Fruit fly (Drosophila melanogaster) whole organism, wandering third instar larva: ENCODE measurements around the gene Ufd1.

Source experiments
- Abd-B ChIP-seq: fragments of >200 bp; optimal IDR thresholded peaks from 2 replicates; lab custom pipeline; 2017; ENCODE audit warnings: missing biosample characterization, missing genetic modification characterization
- CG32264 ChIP-seq: fragments of 200-800 bp; sonication (Bioruptor generic); optimal IDR thresholded peaks from 2 replicates; lab custom pipeline; 2016; ENCODE audit warnings: missing biosample characterization, missing genetic modification characterization
- CrebA ChIP-seq: fragments of 200-800 bp; sonication (Bioruptor generic); optimal IDR thresholded peaks from 2 replicates; lab custom pipeline; 2016; ENCODE audit warnings: missing biosample characterization, mild to moderate bottlenecking, missing genetic modification characterization, borderline replicate concordance
- Dif ChIP-seq: fragments of 200-275, 200-300 bp; sonication (Bioruptor generic); optimal IDR thresholded peaks from 2 replicates; lab custom pipeline; 2018; ENCODE audit warnings: missing biosample characterization, missing genetic modification characterization; ENCODE audit not compliant: partially characterized antibody
- GATAd ChIP-seq: sonication (Bioruptor generic); optimal IDR thresholded peaks from 2 replicates; lab custom pipeline; 2016; ENCODE audit warnings: missing biosample characterization, missing genetic modification characterization
- HLH106 ChIP-seq: fragments of 200-800 bp; optimal IDR thresholded peaks from 3 replicates; lab custom pipeline; 2019; ENCODE audit warnings: missing biosample characterization, mild to moderate bottlenecking, missing genetic modification characterization, moderate library complexity
- Hr78 ChIP-seq: fragments of >200 bp; optimal IDR thresholded peaks from 2 replicates; lab custom pipeline; 2017; ENCODE audit warnings: missing biosample characterization, missing genetic modification characterization
- Hr83 ChIP-seq: fragments of 200-300 bp; sonication (Bioruptor generic); optimal IDR thresholded peaks from 2 replicates; lab custom pipeline; 2016; ENCODE audit warnings: missing biosample characterization, mild to moderate bottlenecking, missing genetic modification characterization, moderate library complexity; ENCODE audit not compliant: poor library complexity, severe bottlenecking
- Jra ChIP-seq: sonication (Bioruptor generic); optimal IDR thresholded peaks from 2 replicates; lab custom pipeline; 2016; ENCODE audit warnings: missing biosample characterization, missing genetic modification characterization
- Mio ChIP-seq: sonication (Bioruptor generic); optimal IDR thresholded peaks from 2 replicates; lab custom pipeline; 2016; ENCODE audit warnings: missing biosample characterization, missing genetic modification characterization
- Myc ChIP-seq: fragments of >200 bp; optimal IDR thresholded peaks from 2 replicates; lab custom pipeline; 2017
- N ChIP-seq: fragments of >200 bp; optimal IDR thresholded peaks from 2 replicates; lab custom pipeline; 2018; ENCODE audit warnings: missing biosample characterization, missing external identifiers, missing genetic modification characterization
- OdsH ChIP-seq: fragments of 200-800 bp; sonication (Bioruptor generic); optimal IDR thresholded peaks from 2 replicates; lab custom pipeline; 2016; ENCODE audit warnings: missing biosample characterization, mild to moderate bottlenecking, missing genetic modification characterization
- Rel ChIP-seq, 2 experiments: fragments of 200-800 bp; sonication (Bioruptor generic) in 1 of 2; optimal IDR thresholded peaks; 2 replicates in 1 of 2; 3 replicates in 1 of 2; lab custom pipeline; 2016 to 2019; ENCODE audit warnings: mild to moderate bottlenecking in 2 of 2, missing biosample characterization in 2 of 2, missing genetic modification characterization in 2 of 2, moderate library complexity in 1 of 2
- Sp1 ChIP-seq: fragments of 200-800 bp; sonication (Bioruptor generic); optimal IDR thresholded peaks from 3 replicates; lab custom pipeline; 2019; ENCODE audit warnings: missing biosample characterization, mild to moderate bottlenecking, missing genetic modification characterization, moderate library complexity
- Vsx2 ChIP-seq: fragments of 200-300, 225-300 bp; sonication (Bioruptor generic); optimal IDR thresholded peaks from 2 replicates; lab custom pipeline; 2018; ENCODE audit warnings: missing biosample characterization, missing genetic modification characterization; ENCODE audit not compliant: partially characterized antibody
- br ChIP-seq: fragments of 200-800 bp; sonication (Bioruptor generic); optimal IDR thresholded peaks from 2 replicates; lab custom pipeline; 2016; ENCODE audit warnings: missing biosample characterization, missing genetic modification characterization
- brk ChIP-seq: fragments of 200-800 bp; sonication (Bioruptor generic); optimal IDR thresholded peaks from 2 replicates; lab custom pipeline; 2016; ENCODE audit warnings: missing biosample characterization, mild to moderate bottlenecking, missing genetic modification characterization
- dl ChIP-seq, 2 experiments: fragments of 175-275, 200-275 bp in 1 of 2; fragments of 200-275 bp in 1 of 2; sonication (Bioruptor generic); optimal IDR thresholded peaks; lab custom pipeline; 2018; ENCODE audit warnings: mild to moderate bottlenecking in 2 of 2, missing biosample characterization in 2 of 2, missing genetic modification characterization in 2 of 2, moderate library complexity in 2 of 2; ENCODE audit not compliant: partially characterized antibody in 2 of 2, insufficient read depth in 1 of 2
- dmrt93B ChIP-seq: fragments of 200-800 bp; sonication (Bioruptor generic); optimal IDR thresholded peaks from 2 replicates; lab custom pipeline; 2018; ENCODE audit warnings: missing biosample characterization, mild to moderate bottlenecking, missing genetic modification characterization
- dsf ChIP-seq: sonication (Bioruptor generic); optimal IDR thresholded peaks from 2 replicates; lab custom pipeline; 2016; ENCODE audit warnings: missing biosample characterization, missing genetic modification characterization, borderline replicate concordance
- ey ChIP-seq: fragments of 200-800 bp; sonication (Bioruptor generic); optimal IDR thresholded peaks from 2 replicates; lab custom pipeline; 2016; ENCODE audit warnings: missing biosample characterization, missing genetic modification characterization
- foxo ChIP-seq, 2 experiments: fragments of 200-800 bp; sonication (Bioruptor generic); optimal IDR thresholded peaks; 2 replicates in 1 of 2; 3 replicates in 1 of 2; lab custom pipeline; 2016 to 2017; ENCODE audit warnings: missing biosample characterization in 2 of 2, missing genetic modification characterization in 2 of 2
- fru ChIP-seq: fragments of 200-800 bp; sonication (Bioruptor generic); optimal IDR thresholded peaks from 3 replicates; lab custom pipeline; 2016; ENCODE audit warnings: missing biosample characterization, mild to moderate bottlenecking, missing genetic modification characterization
- h ChIP-seq: fragments of 200-800 bp; sonication (Bioruptor generic); optimal IDR thresholded peaks from 3 replicates; lab custom pipeline; 2016; ENCODE audit warnings: missing biosample characterization, mild to moderate bottlenecking, missing genetic modification characterization
- lola ChIP-seq: fragments of >200 bp; optimal IDR thresholded peaks from 2 replicates; lab custom pipeline; 2017; ENCODE audit warnings: missing biosample characterization, missing genetic modification characterization
- pan ChIP-seq: fragments of >200 bp; optimal IDR thresholded peaks from 2 replicates; lab custom pipeline; 2017
- psq ChIP-seq: fragments of 200-800 bp; sonication (Bioruptor generic); optimal IDR thresholded peaks from 3 replicates; lab custom pipeline; 2017; ENCODE audit warnings: missing biosample characterization, mild to moderate bottlenecking, missing genetic modification characterization, moderate library complexity
- rgr ChIP-seq: fragments of 200-800 bp; sonication (Bioruptor generic); optimal IDR thresholded peaks from 3 replicates; lab custom pipeline; 2016; ENCODE audit warnings: missing biosample characterization, mild to moderate bottlenecking, missing genetic modification characterization
- sage ChIP-seq: fragments of 200-800 bp; sonication (Bioruptor generic); optimal IDR thresholded peaks from 2 replicates; lab custom pipeline; 2016; ENCODE audit warnings: missing biosample characterization, mild to moderate bottlenecking, missing genetic modification characterization
- sv ChIP-seq: fragments of 200-800 bp; sonication (Bioruptor generic); optimal IDR thresholded peaks from 3 replicates; lab custom pipeline; 2016; ENCODE audit warnings: missing biosample characterization, missing genetic modification characterization
- tai ChIP-seq: sonication (Bioruptor generic); optimal IDR thresholded peaks from 2 replicates; lab custom pipeline; 2016; ENCODE audit warnings: missing biosample characterization, missing genetic modification characterization
- woc ChIP-seq: sonication (Bioruptor generic); optimal IDR thresholded peaks from 2 replicates; lab custom pipeline; 2016; ENCODE audit warnings: missing biosample characterization, mild to moderate bottlenecking, missing genetic modification characterization

The Ufd1 gene

DNA sequence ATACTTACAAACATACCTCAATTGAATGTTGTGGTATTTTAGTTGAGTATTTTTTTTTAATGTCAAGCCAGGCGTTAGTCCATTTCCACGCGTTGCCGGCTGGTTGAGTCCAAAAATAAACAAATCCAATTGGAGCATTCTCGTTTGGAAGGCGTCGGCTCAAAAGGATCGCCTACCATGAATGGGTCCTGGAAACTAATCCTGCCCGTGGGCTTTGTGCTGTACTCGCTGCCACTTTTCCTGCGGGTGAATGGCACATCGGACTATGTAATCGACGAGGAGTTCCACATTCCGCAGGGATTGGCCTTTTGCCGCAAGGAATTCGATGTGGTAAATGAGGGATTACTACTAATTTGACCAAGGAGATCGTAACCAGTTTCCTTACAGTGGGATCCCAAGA, 41.9 kb upstream of the Ufd1 start, which contains the start of gene Alg10:
Gene Alg10 (plus strand): TSS at position 73 of the 400 bp plus-strand sequence.
- TF ChIP-seq dl (GFP tag; optimal IDR thresholded peaks at IDR 0.05; lab: Kevin White, UChicago; ENCODE audit: insufficient read depth in 1 of 2, partially characterized antibody in 2 of 2), result no peak
- no peak for TF ChIP-seq Abd-B (GFP tag; lab: Kevin White, UChicago)
- no peak for TF ChIP-seq Mio
- TF ChIP-seq dmrt93B, result no peak
- no peak for TF ChIP-seq dsf (GFP tag; lab: Kevin White, UChicago)
- TF ChIP-seq Jra (GFP tag; lab: Kevin White, UChicago), result no peak
- no peak for TF ChIP-seq sv (GFP tag; lab: Kevin White, UChicago)
- no peak for TF ChIP-seq CG32264 (GFP tag; lab: Kevin White, UChicago)
- no peak for TF ChIP-seq sage (GFP tag; lab: Kevin White, UChicago)
- no peak for TF ChIP-seq Sp1 (GFP tag; lab: Kevin White, UChicago)
- TF ChIP-seq lola (GFP tag; lab: Kevin White, UChicago), result no peak
- no peak for TF ChIP-seq Hr83 (GFP tag; lab: Kevin White, UChicago)
- no peak for TF ChIP-seq brk (GFP tag; lab: Kevin White, UChicago)
- TF ChIP-seq Dif (GFP tag; lab: Kevin White, UChicago), result no peak
- no peak for TF ChIP-seq h
- TF ChIP-seq GATAd (GFP tag; lab: Kevin White, UChicago), result no peak
- TF ChIP-seq Rel (GFP tag; optimal IDR thresholded peaks at IDR 0.05; lab: Kevin White, UChicago), result no peak
- TF ChIP-seq Rel (tag; optimal IDR thresholded peaks at IDR 0.05; lab: Kevin White, UChicago), result no peak
- TF ChIP-seq Hr78 (GFP tag; lab: Kevin White, UChicago), result no peak
- TF ChIP-seq Vsx2 (GFP tag; lab: Kevin White, UChicago), result no peak
- TF ChIP-seq br, result no peak

DNA sequence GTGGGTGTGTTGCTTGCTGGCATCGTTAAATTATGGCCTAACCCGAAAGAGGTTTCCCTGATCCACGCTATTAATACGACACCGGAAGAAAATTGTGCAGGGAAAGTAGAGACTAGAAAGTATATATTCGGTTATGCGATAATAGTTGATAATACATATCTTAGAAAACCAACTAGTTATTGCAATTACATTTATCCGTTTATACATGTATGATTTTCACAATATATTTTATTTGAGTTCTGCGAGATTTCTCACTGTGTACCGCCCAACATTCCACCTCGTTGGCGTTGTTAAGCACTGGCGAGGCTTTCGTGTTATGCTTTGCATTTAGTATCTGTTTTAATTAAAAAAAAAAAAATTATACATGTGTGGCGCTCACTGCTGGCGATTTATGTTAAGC, 32.4 kb upstream of the Ufd1 start:
- TF ChIP-seq CrebA (GFP tag; lab: Kevin White, UChicago) (no peak), OdsH (GFP tag; lab: Kevin White, UChicago) (peak; percentile 4), h (peak; percentile 47), rgr (GFP tag; lab: Kevin White, UChicago) (peak; percentile 26), dl (GFP tag; optimal IDR thresholded peaks at IDR 0.05; lab: Kevin White, UChicago; ENCODE audit: insufficient read depth in 1 of 2, partially characterized antibody in 2 of 2) (no peak), ey (GFP tag; lab: Kevin White, UChicago) (peak; percentile 7), fru (GFP tag; lab: Kevin White, UChicago) (peak; percentile 20), woc (GFP tag; lab: Kevin White, UChicago) (peak; percentile 10), HLH106 (peak; percentile 18), br (no peak), psq (GFP tag; lab: Kevin White, UChicago) (peak; percentile 7), foxo (GFP tag; optimal IDR thresholded peaks at IDR 0.05; lab: Kevin White, UChicago) (peak in 1 of 2 experiments; percentile 26), Hr78 (GFP tag; lab: Kevin White, UChicago) (no peak), Sp1 (GFP tag; lab: Kevin White, UChicago) (peak; percentile 15)

DNA sequence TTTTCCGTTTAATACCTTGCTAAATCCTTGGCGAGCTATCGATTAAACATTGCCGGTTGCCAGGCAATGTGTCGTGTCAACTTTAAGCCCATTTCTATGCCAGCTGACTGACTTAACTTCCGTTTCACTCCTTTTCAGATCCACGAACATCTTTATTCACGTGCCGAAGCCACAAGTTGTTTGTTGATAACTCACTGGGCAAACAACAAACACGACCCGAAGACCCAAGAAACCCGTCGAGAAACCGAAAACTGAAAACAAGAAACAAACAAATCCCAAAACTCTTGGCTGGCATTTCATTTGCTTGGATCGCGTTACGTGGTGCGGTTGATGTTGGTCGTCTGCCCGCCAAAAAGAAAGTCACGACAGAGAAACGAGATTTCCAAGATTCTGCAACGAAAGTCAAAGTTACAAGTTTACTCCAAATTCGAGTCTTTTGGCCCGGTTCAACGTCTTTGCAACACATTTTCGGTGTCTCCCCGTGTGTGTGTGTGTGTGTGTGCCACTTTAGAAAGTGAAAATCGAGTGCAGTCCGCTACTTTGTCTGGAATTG, 27.8 kb upstream of the Ufd1 start, which contains the start of gene CG6216:
Gene CG6216 (minus strand): TSS at position 51 of the 553 bp plus-strand sequence.
- no peak for TF ChIP-seq N (GFP tag; lab: Kevin White, UChicago)
- no peak for TF ChIP-seq Myc (lab: Kevin White, UChicago)
- TF ChIP-seq sage (GFP tag; lab: Kevin White, UChicago), result no peak
- no peak for TF ChIP-seq sv (GFP tag; lab: Kevin White, UChicago)
- TF ChIP-seq tai (GFP tag; lab: Kevin White, UChicago), result no peak
- TF ChIP-seq Jra (GFP tag; lab: Kevin White, UChicago), result no peak
- no peak for TF ChIP-seq pan (lab: Kevin White, UChicago)
- TF ChIP-seq Mio, result no peak
